Worm (Caenorhabditis elegans) whole organism, young adult: Measurements from ENCODE around the gene W08G11.1.

ENCODE experiments used
- B0035.1 ChIP-seq: sonication (generic microtip); optimal IDR thresholded peaks from 2 replicates; lab custom pipeline; 2016; ENCODE audit warnings: missing genetic modification characterization, mild to moderate bottlenecking, missing compliant biosample characterization, missing genotype, missing genetic modification reagents
- F22D6.2 ChIP-seq: sonication (generic microtip); optimal IDR thresholded peaks from 2 replicates; lab custom pipeline; 2016; ENCODE audit warnings: mild to moderate bottlenecking, missing genetic modification characterization, missing compliant biosample characterization
- aptf-2 ChIP-seq: fragments of 200-800 bp; sonication (Bioruptor generic); conservative IDR thresholded peaks from 2 replicates; pipeline ENCODE4 v1.3.6; 2022; ENCODE audit warnings: missing genetic modification reagents, missing genetic modification characterization, missing compliant biosample characterization
- ceh-40 ChIP-seq: fragments of 200-800 bp; sonication (Bioruptor generic); IDR thresholded peaks from 2 replicates; pipeline ENCODE4 v1.3.6; 2022; ENCODE audit warnings: missing genetic modification characterization, missing compliant biosample characterization
- dpl-1 ChIP-seq: fragments of 150-350 bp; optimal IDR thresholded peaks from 2 replicates; lab custom pipeline; 2014; ENCODE audit warnings: missing biosample characterization, missing genetic modification reagents, missing genetic modification characterization
- ets-4 ChIP-seq: fragments of 200-800 bp; sonication (Bioruptor generic); optimal IDR thresholded peaks from 2 replicates; lab custom pipeline; 2018; ENCODE audit warnings: mild to moderate bottlenecking, missing genetic modification characterization, missing compliant biosample characterization
- hrde-1 ChIP-seq: sonication (generic microtip); optimal IDR thresholded peaks from 2 replicates; lab custom pipeline; 2016; ENCODE audit warnings: missing genetic modification characterization, mild to moderate bottlenecking, missing compliant biosample characterization, moderate library complexity, missing genotype, missing genetic modification reagents, borderline replicate concordance
- let-526 ChIP-seq: fragments of 200-800 bp; sonication (Bioruptor generic); IDR thresholded peaks from 2 replicates; pipeline ENCODE4 v1.3.6; 2022; ENCODE audit warnings: missing genetic modification reagents, missing genetic modification characterization, missing compliant biosample characterization
- nfya-1 ChIP-seq: sonication (generic microtip); optimal IDR thresholded peaks from 2 replicates; lab custom pipeline; 2017; ENCODE audit warnings: antibody characterized with exemption, missing compliant biosample characterization, missing genetic modification characterization, borderline replicate concordance; ENCODE audit not compliant: insufficient read depth
- nfya-2 ChIP-seq: fragments of 200-800 bp; sonication (Bioruptor generic); IDR thresholded peaks from 2 replicates; pipeline ENCODE4 v1.3.6; 2022; ENCODE audit warnings: missing genetic modification reagents, missing genetic modification characterization, missing compliant biosample characterization
- pha-4 ChIP-seq: fragments of 150-350 bp; sonication (generic microtip); optimal IDR thresholded peaks from 2 replicates; lab custom pipeline; 2014; ENCODE audit warnings: missing biosample characterization, missing genetic modification reagents, missing genetic modification characterization
- snpc-1.3 ChIP-seq: sonication (generic microtip); optimal IDR thresholded peaks from 2 replicates; lab custom pipeline; 2017; ENCODE audit warnings: missing genetic modification characterization, mild to moderate bottlenecking, missing compliant biosample characterization, antibody characterized with exemption, moderate library complexity, missing genotype, missing genetic modification reagents; ENCODE audit not compliant: insufficient read depth

DNA sequence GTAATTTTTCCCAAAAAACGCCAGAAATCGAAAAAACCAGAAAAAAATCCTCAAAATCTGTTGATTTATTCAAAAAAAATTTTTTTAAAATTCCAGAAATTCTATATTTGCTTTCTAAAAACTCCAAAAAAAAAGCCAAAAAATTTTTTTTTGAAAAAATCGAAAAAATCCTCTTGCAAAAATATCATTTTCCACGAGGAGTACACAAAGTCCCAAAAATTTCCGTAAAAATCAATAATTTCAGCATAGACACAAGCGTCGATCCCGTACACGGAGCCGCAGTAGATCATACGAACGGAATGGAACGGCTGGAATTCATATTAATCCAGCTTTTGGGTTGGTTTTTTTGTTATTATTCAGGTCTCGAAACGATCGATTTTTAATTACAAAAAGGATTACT is 21.3 kb downstream of the W08G11.1 start:
- no peak for TF ChIP-seq let-526 (GFP tag; lab: Robert Waterston, UW)
- no peak for TF ChIP-seq ets-4 (GFP tag; lab: Kevin White, UChicago)
- TF ChIP-seq aptf-2 (GFP tag; lab: Robert Waterston, UW): no peak
- no peak for TF ChIP-seq dpl-1
- TF ChIP-seq nfya-2 (GFP tag; lab: Robert Waterston, UW): no peak
- TF ChIP-seq nfya-1 (tag; lab: Kevin White, UChicago): no peak
- no peak for TF ChIP-seq ceh-40 (GFP tag; lab: Robert Waterston, UW)
- no peak for TF ChIP-seq F22D6.2
- no peak for TF ChIP-seq hrde-1 (tag; lab: Kevin White, UChicago)
- TF ChIP-seq snpc-1.3 (tag; lab: Kevin White, UChicago): no peak
- no peak for TF ChIP-seq B0035.1 (tag; lab: Kevin White, UChicago)
- TF ChIP-seq pha-4 (tag; lab: Kevin White, UChicago): no peak
